Worm (Caenorhabditis elegans) whole organism, L3 larva: ENCODE results near the gene srz-79.

Experiments used
- ama-1 ChIP-seq: fragments of 150-350 bp; optimal IDR thresholded peaks from 2 replicates; lab custom pipeline; 2018
- lin-15B ChIP-seq: fragments of 150-350 bp; optimal IDR thresholded peaks from 2 replicates; lab custom pipeline; 2014; ENCODE audit warnings: missing biosample characterization, missing genetic modification characterization

- TF ChIP-seq lin-15B (tag; lab: Kevin White, UChicago) = no peak
- TF ChIP-seq ama-1 = no peak
These were observed 2.9 kb downstream of the srz-79 start, which contains the start of gene C09G12.17 for ce11 chrIV:3496358-3496757.
